Fruit fly (Drosophila melanogaster): ENCODE data around the gene CG43291.
A peak's percentile ranks its signal among the peaks of the same experiment; 100 is the strongest.

dm6 chr3R:14275519-14276172 lies 31.2 kb upstream of the CG43291 start:
- TF ChIP-seq CG9948 (tag; optimal IDR thresholded peaks at IDR 0.05) (no peak), Ets98B (GFP tag; IDR thresholded peaks at IDR 0.05) (no peak), Pif1B (GFP tag; optimal IDR thresholded peaks at IDR 0.05) (no peak), CG8159 (tag; optimal IDR thresholded peaks at IDR 0.05) (peak; percentile 76), CG14655 (GFP tag; optimal IDR thresholded peaks at IDR 0.05) (no peak)
